Worm (Caenorhabditis elegans) whole organism, L1 larva: ENCODE measurements around the gene T25G12.13.
A peak's percentile ranks its signal among the peaks of the same experiment; 100 is the strongest.

ENCODE experiments used
- C04F5.9 ChIP-seq: sonication (generic microtip); optimal IDR thresholded peaks from 2 replicates; lab custom pipeline; 2016; ENCODE audit warnings: missing genetic modification characterization, missing compliant biosample characterization
- C16A3.4 ChIP-seq: fragments of 150-350 bp; optimal IDR thresholded peaks from 2 replicates; lab custom pipeline; 2014; ENCODE audit warnings: missing biosample characterization, missing genetic modification characterization
- Y116A8C.19 ChIP-seq: sonication (generic microtip); optimal IDR thresholded peaks from 2 replicates; lab custom pipeline; 2016; ENCODE audit warnings: missing compliant biosample characterization, missing genetic modification characterization, borderline replicate concordance
- alr-1 ChIP-seq: fragments of 200-800 bp; sonication (Bioruptor generic); optimal IDR thresholded peaks from 2 replicates; lab custom pipeline; 2018; ENCODE audit warnings: borderline replicate concordance, mild to moderate bottlenecking, missing genetic modification characterization, missing compliant biosample characterization
- aly-2 ChIP-seq: fragments of 150-350 bp; optimal IDR thresholded peaks from 2 replicates; lab custom pipeline; 2014; ENCODE audit warnings: missing biosample characterization, missing genetic modification characterization
- blmp-1 ChIP-seq: fragments of 150-350 bp; optimal IDR thresholded peaks from 2 replicates; lab custom pipeline; 2014; ENCODE audit warnings: missing biosample characterization, missing genetic modification characterization
- ceh-63 ChIP-seq: fragments of 200-800 bp; sonication (Bioruptor generic); optimal IDR thresholded peaks from 2 replicates; lab custom pipeline; 2018; ENCODE audit warnings: mild to moderate bottlenecking, missing genetic modification characterization, missing compliant biosample characterization
- ceh-8 ChIP-seq: fragments of 200-800 bp; sonication (Bioruptor generic); optimal IDR thresholded peaks from 2 replicates; lab custom pipeline; 2018; ENCODE audit warnings: mild to moderate bottlenecking, missing genetic modification characterization, moderate library complexity, missing compliant biosample characterization
- ces-1 ChIP-seq: fragments of 150-350 bp; optimal IDR thresholded peaks from 2 replicates; lab custom pipeline; 2014; ENCODE audit warnings: missing biosample characterization, missing genetic modification reagents, missing genetic modification characterization
- efl-1 ChIP-seq, 4 experiments: fragments of 150-350 bp; optimal IDR thresholded peaks in 3 of 4; peaks in 1 of 4; 1 replicate in 1 of 4; 2 replicates in 3 of 4; lab custom pipeline; 2014; ENCODE audit warnings: missing biosample characterization in 2 of 4, missing genetic modification characterization in 2 of 4, missing genetic modification reagents in 2 of 4
- egl-27 ChIP-seq, 2 experiments: fragments of 150-350 bp in 1 of 2; sonication (generic microtip); optimal IDR thresholded peaks; 3 replicates each; lab custom pipeline; 2017 to 2018; ENCODE audit warnings: missing biosample characterization in 2 of 2, missing genetic modification characterization in 2 of 2, missing genetic modification reagents in 2 of 2
- elt-2 ChIP-seq: sonication (generic microtip); optimal IDR thresholded peaks from 2 replicates; lab custom pipeline; 2016; ENCODE audit warnings: missing genetic modification characterization, mild to moderate bottlenecking, inconsistent platforms, missing compliant biosample characterization, missing genetic modification reagents
- elt-3 ChIP-seq, 6 experiments: fragments of 150-350 bp in 1 of 6; sonication (generic microtip); optimal IDR thresholded peaks; 2 replicates each; lab custom pipeline; 2017 to 2018; ENCODE audit warnings: missing biosample characterization in 6 of 6, missing genetic modification characterization in 6 of 6, inconsistent platforms in 1 of 6
- ets-5 ChIP-seq: fragments of 200-800 bp; sonication (Bioruptor generic); IDR thresholded peaks from 2 replicates; pipeline ENCODE4 v1.3.6; 2022; ENCODE audit warnings: missing genetic modification characterization, missing compliant biosample characterization
- fkh-10 ChIP-seq: sonication (generic microtip); optimal IDR thresholded peaks from 2 replicates; lab custom pipeline; 2017; ENCODE audit warnings: missing biosample characterization, missing genetic modification reagents, missing genetic modification characterization
- fkh-8 ChIP-seq: sonication (generic microtip); optimal IDR thresholded peaks from 2 replicates; lab custom pipeline; 2016; ENCODE audit warnings: mild to moderate bottlenecking, missing genetic modification characterization, missing compliant biosample characterization
- grh-1 ChIP-seq: fragments of 200-800 bp; sonication (Bioruptor generic); IDR thresholded peaks from 2 replicates; pipeline ENCODE4 v1.3.6; 2022; ENCODE audit warnings: missing genetic modification reagents, missing genetic modification characterization, missing compliant biosample characterization
- hlh-17 ChIP-seq: fragments of 200-800 bp; sonication (Bioruptor generic); optimal IDR thresholded peaks from 2 replicates; lab custom pipeline; 2018; ENCODE audit warnings: missing genetic modification characterization, mild to moderate bottlenecking, missing compliant biosample characterization, moderate library complexity, borderline replicate concordance
- hpl-2 ChIP-seq: fragments of 150-350 bp; optimal IDR thresholded peaks from 2 replicates; lab custom pipeline; 2014; ENCODE audit warnings: missing biosample characterization, missing genetic modification reagents, missing genetic modification characterization
- isw-1 ChIP-seq: fragments of 200-800 bp; sonication (Bioruptor generic); IDR thresholded peaks from 2 replicates; pipeline ENCODE4 v1.3.6; 2022; ENCODE audit warnings: missing genetic modification characterization, missing compliant biosample characterization
- lin-14 ChIP-seq: fragments of 200-800 bp; sonication (Bioruptor generic); optimal IDR thresholded peaks from 2 replicates; lab custom pipeline; 2018; ENCODE audit warnings: mild to moderate bottlenecking, missing genetic modification characterization, moderate library complexity, missing compliant biosample characterization
- lsy-2 ChIP-seq, 2 experiments: fragments of 150-350 bp; optimal IDR thresholded peaks; 2 replicates each; lab custom pipeline; 2014; ENCODE audit warnings: missing biosample characterization in 2 of 2, missing genetic modification characterization in 2 of 2
- mab-9 ChIP-seq: fragments of 200-800 bp; sonication (Bioruptor generic); IDR thresholded peaks from 2 replicates; pipeline ENCODE4 v1.3.6; 2022; ENCODE audit warnings: missing genetic modification reagents, missing genetic modification characterization, missing compliant biosample characterization
- mef-2 ChIP-seq: fragments of 150-350 bp; optimal IDR thresholded peaks from 2 replicates; lab custom pipeline; 2014; ENCODE audit warnings: missing biosample characterization, missing genetic modification characterization
- nhr-11 ChIP-seq: fragments of 150-350 bp; optimal IDR thresholded peaks from 2 replicates; lab custom pipeline; 2014; ENCODE audit warnings: missing biosample characterization, missing genetic modification characterization
- nhr-12 ChIP-seq: sonication (generic microtip); optimal IDR thresholded peaks from 2 replicates; lab custom pipeline; 2017; ENCODE audit warnings: missing biosample characterization, missing genetic modification characterization
- nhr-20 ChIP-seq: sonication (generic microtip); optimal IDR thresholded peaks from 2 replicates; lab custom pipeline; 2016; ENCODE audit warnings: mild to moderate bottlenecking, missing genetic modification characterization, missing compliant biosample characterization
- nhr-47 ChIP-seq: sonication (generic microtip); optimal IDR thresholded peaks from 2 replicates; lab custom pipeline; 2016; ENCODE audit warnings: mild to moderate bottlenecking, missing genetic modification characterization, moderate library complexity, missing compliant biosample characterization
- nhr-76 ChIP-seq: sonication (generic microtip); optimal IDR thresholded peaks from 2 replicates; lab custom pipeline; 2017; ENCODE audit warnings: missing biosample characterization, missing genetic modification characterization
- nhr-84 ChIP-seq: sonication (generic microtip); optimal IDR thresholded peaks from 2 replicates; lab custom pipeline; 2017; ENCODE audit warnings: missing biosample characterization, missing genetic modification characterization
- nhr-90 ChIP-seq: sonication (generic microtip); optimal IDR thresholded peaks from 2 replicates; lab custom pipeline; 2016; ENCODE audit warnings: mild to moderate bottlenecking, missing genetic modification characterization, missing compliant biosample characterization; ENCODE audit not compliant: poor library complexity
- pqm-1 ChIP-seq: sonication (generic microtip); optimal IDR thresholded peaks from 3 replicates; lab custom pipeline; 2017; ENCODE audit warnings: missing biosample characterization, missing genetic modification characterization
- rnt-1 ChIP-seq: sonication (generic microtip); optimal IDR thresholded peaks from 2 replicates; lab custom pipeline; 2016; ENCODE audit warnings: mild to moderate bottlenecking, missing genetic modification characterization, moderate library complexity, missing compliant biosample characterization
- skn-1 ChIP-seq: fragments of 150-350 bp; optimal IDR thresholded peaks from 2 replicates; lab custom pipeline; 2014; ENCODE audit warnings: missing biosample characterization, missing genetic modification characterization
- snpc-4 ChIP-seq: fragments of 150-350 bp; optimal IDR thresholded peaks from 2 replicates; lab custom pipeline; 2014; ENCODE audit warnings: missing biosample characterization, missing genetic modification characterization
- sox-4 ChIP-seq: sonication (generic microtip); optimal IDR thresholded peaks from 2 replicates; lab custom pipeline; 2016; ENCODE audit warnings: missing genetic modification characterization, missing compliant biosample characterization
- swsn-7 ChIP-seq: sonication (generic microtip); optimal IDR thresholded peaks from 2 replicates; lab custom pipeline; 2016; ENCODE audit warnings: missing genetic modification characterization, missing compliant biosample characterization
- tlp-1 ChIP-seq: fragments of 150-350 bp; optimal IDR thresholded peaks from 2 replicates; lab custom pipeline; 2014; ENCODE audit warnings: missing biosample characterization, missing genetic modification characterization
- unc-130 ChIP-seq: fragments of 150-350 bp; optimal IDR thresholded peaks from 2 replicates; lab custom pipeline; 2017; ENCODE audit warnings: missing biosample characterization, missing genetic modification characterization, inconsistent platforms
- xbp-1 ChIP-seq: sonication (generic microtip); optimal IDR thresholded peaks from 2 replicates; lab custom pipeline; 2016; ENCODE audit warnings: missing genetic modification characterization, missing compliant biosample characterization
- zag-1 ChIP-seq: fragments of 150-350 bp; optimal IDR thresholded peaks from 2 replicates; lab custom pipeline; 2014; ENCODE audit warnings: missing biosample characterization, missing genetic modification characterization

T25G12.13 gene

DNA sequence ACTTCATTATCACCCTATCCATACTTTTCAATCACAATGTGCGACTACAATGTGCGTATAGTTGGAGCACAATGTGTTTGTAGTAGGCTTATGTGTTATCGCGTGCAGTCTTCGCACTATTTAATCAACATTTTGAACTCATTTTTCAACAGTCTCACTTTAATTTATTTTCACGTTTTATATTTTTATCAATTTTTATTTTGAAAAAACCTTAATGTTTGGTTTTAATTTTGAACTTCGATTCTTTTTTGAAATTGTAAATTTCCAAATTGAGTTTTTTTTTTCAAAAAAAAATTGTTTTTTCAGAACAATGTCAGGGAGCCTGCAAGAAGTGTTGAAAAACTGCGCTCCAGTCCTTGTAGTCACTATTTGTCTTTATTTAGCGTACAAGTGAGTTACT lies at the start of gene T25G12.13:
Gene T25G12.13, plus strand, starts transcription at position 301 of the 400 bp plus-strand sequence.
- TF ChIP-seq nhr-12 (tag; lab: Kevin White, UChicago) (no peak), alr-1 (tag; lab: Kevin White, UChicago) (no peak), aly-2 (no peak), unc-130 (no peak), blmp-1 (tag; lab: Kevin White, UChicago) (no peak), elt-3 (tag; optimal IDR thresholded peaks at IDR 0.05; lab: Kevin White, UChicago) (no peak), isw-1 (GFP tag; lab: Robert Waterston, UW) (no peak), hlh-17 (GFP tag; lab: Kevin White, UChicago) (no peak), Y116A8C.19 (tag; lab: Kevin White, UChicago) (no peak), C04F5.9 (no peak), skn-1 (tag; lab: Kevin White, UChicago) (no peak)

DNA sequence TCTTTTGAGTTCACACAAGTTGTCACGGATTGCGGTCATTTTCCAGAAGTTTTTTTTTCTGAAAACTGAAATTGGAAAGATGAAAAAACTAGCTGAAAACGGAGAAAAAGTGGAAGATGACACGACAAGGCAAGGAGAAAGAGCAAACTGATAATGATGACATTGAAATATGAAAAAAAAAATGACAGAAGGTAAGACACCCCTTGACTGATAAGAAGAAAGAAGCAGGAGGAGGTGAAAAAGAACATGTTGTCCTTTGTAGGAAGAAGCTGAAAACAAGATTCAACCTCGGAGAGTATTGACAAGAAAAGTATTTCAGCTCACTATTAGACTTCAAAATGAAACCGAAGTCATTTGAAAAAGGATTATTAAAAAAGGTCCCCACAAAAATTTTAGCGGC lies 48.1 kb upstream of the T25G12.13 start, which contains the start of gene B0302.5:
Gene B0302.5, minus strand, starts transcription at position 58 of the 400 bp plus-strand sequence.
- TF ChIP-seq lsy-2 (tag; optimal IDR thresholded peaks at IDR 0.05; lab: Kevin White, UChicago), result no peak
- peak; percentile 0 for TF ChIP-seq elt-2 (tag; lab: Kevin White, UChicago)

DNA sequence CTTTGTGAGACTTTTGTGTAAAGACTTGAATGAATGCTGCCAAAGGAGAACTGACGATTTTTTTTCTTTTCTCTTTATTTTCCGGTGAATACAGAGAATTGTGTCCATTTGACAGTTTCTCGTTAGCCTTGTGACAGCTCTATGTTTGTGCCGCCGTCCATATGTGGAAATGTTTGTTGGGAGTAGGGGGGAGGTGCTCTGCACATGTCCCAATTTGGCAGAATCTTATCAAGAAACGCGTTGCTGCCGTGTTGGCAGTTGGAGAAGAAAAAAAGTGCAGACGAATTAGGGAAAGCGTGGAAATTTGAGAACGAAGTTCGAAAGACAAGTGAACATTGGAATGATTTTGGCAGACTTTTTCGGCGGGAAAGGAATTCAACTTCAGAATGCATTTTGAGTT lies 45.3 kb upstream of the T25G12.13 start:
- TF ChIP-seq nhr-90 (tag; lab: Kevin White, UChicago), result no peak
- no peak for TF ChIP-seq ets-5 (GFP tag; lab: Robert Waterston, UW)
- no peak for TF ChIP-seq egl-27 (tag; optimal IDR thresholded peaks at IDR 0.05; lab: Kevin White, UChicago)
- TF ChIP-seq zag-1 (tag; lab: Kevin White, UChicago), result no peak
- TF ChIP-seq blmp-1 (tag; lab: Kevin White, UChicago), result no peak
- TF ChIP-seq pqm-1 (tag; lab: Kevin White, UChicago), result no peak
- TF ChIP-seq C16A3.4 (tag; lab: Kevin White, UChicago), result no peak
- no peak for TF ChIP-seq nhr-47 (tag; lab: Kevin White, UChicago)
- TF ChIP-seq nhr-12 (tag; lab: Kevin White, UChicago), result no peak
- TF ChIP-seq sox-4 (tag; lab: Kevin White, UChicago), result no peak
- TF ChIP-seq grh-1, result no peak
- no peak for TF ChIP-seq ceh-8
- no peak for TF ChIP-seq unc-130
- TF ChIP-seq hpl-2 (GFP tag; lab: Kevin White, UChicago), result no peak
- TF ChIP-seq, all 84 proteins: peak for 0

DNA sequence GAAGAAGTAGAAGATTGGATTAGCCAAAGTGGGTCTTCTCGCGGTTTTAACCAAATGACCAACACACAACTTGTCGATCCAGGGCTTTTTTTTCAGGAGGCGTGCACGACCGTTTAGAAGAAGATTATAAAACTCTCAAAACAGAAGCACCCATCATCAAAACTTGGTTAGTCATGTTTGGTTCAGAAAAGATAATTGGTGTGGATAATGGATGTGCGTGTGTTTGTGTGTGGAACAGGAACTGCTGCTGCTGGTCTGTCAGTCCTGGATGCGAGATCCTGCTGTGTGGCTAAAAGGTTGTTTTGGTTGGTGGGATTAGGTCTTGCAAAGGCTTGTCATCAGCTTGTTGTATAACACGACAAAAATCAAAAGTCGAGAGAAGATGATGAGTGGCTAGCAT lies 39.8 kb upstream of the T25G12.13 start:
- no peak for TF ChIP-seq tlp-1 (tag; lab: Kevin White, UChicago)
- TF ChIP-seq xbp-1, result no peak
- TF ChIP-seq rnt-1, result no peak
- no peak for TF ChIP-seq nhr-20 (tag; lab: Kevin White, UChicago)
- no peak for TF ChIP-seq swsn-7 (tag; lab: Kevin White, UChicago)

DNA sequence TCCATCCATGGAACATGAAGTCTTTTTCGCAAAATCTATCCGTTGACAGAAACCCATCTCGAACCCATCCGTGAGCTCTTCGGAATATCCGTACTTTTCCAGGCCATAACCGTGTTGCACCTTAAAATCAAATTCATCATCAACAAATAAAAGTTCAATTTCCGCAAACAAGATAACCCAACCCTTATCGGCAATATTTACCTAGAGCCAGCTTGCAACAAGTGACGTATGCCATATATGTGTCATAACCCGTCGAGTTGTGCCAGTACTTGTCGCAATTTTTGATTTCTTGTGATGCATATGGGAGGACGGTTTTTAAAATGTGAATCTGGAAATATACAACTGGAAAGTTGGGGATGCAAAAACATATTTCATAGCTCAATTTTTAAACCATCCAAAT lies 37.3 kb upstream of the T25G12.13 start:
- TF ChIP-seq ces-1 (GFP tag; lab: Kevin White, UChicago) (no peak), ets-5 (GFP tag; lab: Robert Waterston, UW) (no peak), nhr-47 (tag; lab: Kevin White, UChicago) (no peak), efl-1 (optimal IDR thresholded peaks at IDR 0.05; lab: Kevin White, UChicago) (no peak), efl-1 (GFP tag; optimal IDR thresholded peaks at IDR 0.05 in 1 of 2; lab: Kevin White, UChicago) (no peak), nhr-84 (tag; lab: Kevin White, UChicago) (no peak), mef-2 (tag; lab: Kevin White, UChicago) (no peak), fkh-10 (GFP tag; lab: Kevin White, UChicago) (no peak), mab-9 (no peak), grh-1 (no peak), lin-14 (GFP tag; lab: Kevin White, UChicago) (no peak), skn-1 (tag; lab: Kevin White, UChicago) (no peak), fkh-8 (tag; lab: Kevin White, UChicago) (no peak), nhr-76 (tag; lab: Kevin White, UChicago) (no peak), rnt-1 (no peak), snpc-4 (tag; lab: Kevin White, UChicago) (no peak), ceh-63 (GFP tag; lab: Kevin White, UChicago) (no peak), nhr-11 (tag; lab: Kevin White, UChicago) (no peak), tlp-1 (tag; lab: Kevin White, UChicago) (no peak)
- TF ChIP-seq, all 84 proteins: peak for 0
